Worm (Caenorhabditis elegans) whole organism, L1 larva: ENCODE results near the gene best-22.

Experiments
- C04F5.9 ChIP-seq: sonication (generic microtip); optimal IDR thresholded peaks from 2 replicates; lab custom pipeline; 2016; ENCODE audit warnings: missing genetic modification characterization, missing compliant biosample characterization
- C16A3.4 ChIP-seq: fragments of 150-350 bp; optimal IDR thresholded peaks from 2 replicates; lab custom pipeline; 2014; ENCODE audit warnings: missing biosample characterization, missing genetic modification characterization
- C34B4.2 ChIP-seq: sonication (generic microtip); optimal IDR thresholded peaks from 2 replicates; lab custom pipeline; 2017; ENCODE audit warnings: mild to moderate bottlenecking, missing genetic modification characterization, missing compliant biosample characterization
- Y116A8C.19 ChIP-seq: sonication (generic microtip); optimal IDR thresholded peaks from 2 replicates; lab custom pipeline; 2016; ENCODE audit warnings: missing compliant biosample characterization, missing genetic modification characterization, borderline replicate concordance
- alr-1 ChIP-seq: fragments of 200-800 bp; sonication (Bioruptor generic); optimal IDR thresholded peaks from 2 replicates; lab custom pipeline; 2018; ENCODE audit warnings: borderline replicate concordance, mild to moderate bottlenecking, missing genetic modification characterization, missing compliant biosample characterization
- aly-2 ChIP-seq: fragments of 150-350 bp; optimal IDR thresholded peaks from 2 replicates; lab custom pipeline; 2014; ENCODE audit warnings: missing biosample characterization, missing genetic modification characterization
- blmp-1 ChIP-seq: fragments of 150-350 bp; optimal IDR thresholded peaks from 2 replicates; lab custom pipeline; 2014; ENCODE audit warnings: missing biosample characterization, missing genetic modification characterization
- ceh-63 ChIP-seq: fragments of 200-800 bp; sonication (Bioruptor generic); optimal IDR thresholded peaks from 2 replicates; lab custom pipeline; 2018; ENCODE audit warnings: mild to moderate bottlenecking, missing genetic modification characterization, missing compliant biosample characterization
- ceh-88 ChIP-seq: fragments of 200-800 bp; sonication (Bioruptor generic); IDR thresholded peaks from 2 replicates; pipeline ENCODE4 v1.3.6; 2022; ENCODE audit warnings: missing genetic modification characterization, missing compliant biosample characterization
- ceh-90 ChIP-seq: sonication (generic microtip); optimal IDR thresholded peaks from 2 replicates; lab custom pipeline; 2016; ENCODE audit warnings: missing genetic modification characterization, missing compliant biosample characterization
- efl-1 ChIP-seq, 4 experiments: fragments of 150-350 bp; optimal IDR thresholded peaks in 3 of 4; peaks in 1 of 4; 1 replicate in 1 of 4; 2 replicates in 3 of 4; lab custom pipeline; 2014; ENCODE audit warnings: missing biosample characterization in 2 of 4, missing genetic modification characterization in 2 of 4, missing genetic modification reagents in 2 of 4
- efl-3 ChIP-seq: fragments of 200-800 bp; sonication (Bioruptor generic); optimal IDR thresholded peaks from 2 replicates; lab custom pipeline; 2018; ENCODE audit warnings: mild to moderate bottlenecking, missing genetic modification characterization, missing compliant biosample characterization
- egl-27 ChIP-seq, 2 experiments: fragments of 150-350 bp in 1 of 2; sonication (generic microtip); optimal IDR thresholded peaks; 3 replicates each; lab custom pipeline; 2017 to 2018; ENCODE audit warnings: missing biosample characterization in 2 of 2, missing genetic modification characterization in 2 of 2, missing genetic modification reagents in 2 of 2
- ets-5 ChIP-seq: fragments of 200-800 bp; sonication (Bioruptor generic); IDR thresholded peaks from 2 replicates; pipeline ENCODE4 v1.3.6; 2022; ENCODE audit warnings: missing genetic modification characterization, missing compliant biosample characterization
- fos-1 ChIP-seq: fragments of 150-350 bp; optimal IDR thresholded peaks from 2 replicates; lab custom pipeline; 2014; ENCODE audit warnings: missing biosample characterization, missing genetic modification characterization
- hlh-17 ChIP-seq: fragments of 200-800 bp; sonication (Bioruptor generic); optimal IDR thresholded peaks from 2 replicates; lab custom pipeline; 2018; ENCODE audit warnings: missing genetic modification characterization, mild to moderate bottlenecking, missing compliant biosample characterization, moderate library complexity, borderline replicate concordance
- hlh-4 ChIP-seq: sonication (generic microtip); optimal IDR thresholded peaks from 2 replicates; lab custom pipeline; 2016; ENCODE audit warnings: mild to moderate bottlenecking, missing genetic modification characterization, missing compliant biosample characterization
- hpl-2 ChIP-seq: fragments of 150-350 bp; optimal IDR thresholded peaks from 2 replicates; lab custom pipeline; 2014; ENCODE audit warnings: missing biosample characterization, missing genetic modification reagents, missing genetic modification characterization
- isw-1 ChIP-seq: fragments of 200-800 bp; sonication (Bioruptor generic); IDR thresholded peaks from 2 replicates; pipeline ENCODE4 v1.3.6; 2022; ENCODE audit warnings: missing genetic modification characterization, missing compliant biosample characterization
- jun-1 ChIP-seq: fragments of 150-350 bp; optimal IDR thresholded peaks from 2 replicates; lab custom pipeline; 2014; ENCODE audit warnings: missing biosample characterization, missing genetic modification reagents, missing genetic modification characterization
- lin-14 ChIP-seq: fragments of 200-800 bp; sonication (Bioruptor generic); optimal IDR thresholded peaks from 2 replicates; lab custom pipeline; 2018; ENCODE audit warnings: mild to moderate bottlenecking, missing genetic modification characterization, moderate library complexity, missing compliant biosample characterization
- lin-15B ChIP-seq: fragments of 150-350 bp; sonication (generic microtip); optimal IDR thresholded peaks from 3 replicates; lab custom pipeline; 2014; ENCODE audit warnings: missing biosample characterization, missing genetic modification characterization
- lin-39 ChIP-seq: fragments of 150-350 bp; optimal IDR thresholded peaks from 2 replicates; lab custom pipeline; 2014; ENCODE audit warnings: missing biosample characterization, missing genetic modification reagents, missing genetic modification characterization
- lir-3 ChIP-seq: sonication (generic microtip); optimal IDR thresholded peaks from 2 replicates; lab custom pipeline; 2016; ENCODE audit warnings: mild to moderate bottlenecking, missing genetic modification characterization, moderate library complexity, missing compliant biosample characterization; ENCODE audit not compliant: poor library complexity
- mab-9 ChIP-seq: fragments of 200-800 bp; sonication (Bioruptor generic); IDR thresholded peaks from 2 replicates; pipeline ENCODE4 v1.3.6; 2022; ENCODE audit warnings: missing genetic modification reagents, missing genetic modification characterization, missing compliant biosample characterization
- mdl-1 ChIP-seq, 2 experiments: fragments of 150-350 bp; optimal IDR thresholded peaks; 2 replicates each; lab custom pipeline; 2014 to 2017; ENCODE audit warnings: missing biosample characterization in 2 of 2, missing genetic modification characterization in 2 of 2, inconsistent platforms in 1 of 2
- mef-2 ChIP-seq: fragments of 150-350 bp; optimal IDR thresholded peaks from 2 replicates; lab custom pipeline; 2014; ENCODE audit warnings: missing biosample characterization, missing genetic modification characterization
- nhr-12 ChIP-seq: sonication (generic microtip); optimal IDR thresholded peaks from 2 replicates; lab custom pipeline; 2017; ENCODE audit warnings: missing biosample characterization, missing genetic modification characterization
- nhr-19 ChIP-seq: fragments of 200-800 bp; sonication (Bioruptor generic); conservative IDR thresholded peaks from 2 replicates; pipeline ENCODE4 v1.3.6; 2022; ENCODE audit warnings: missing genetic modification characterization, missing compliant biosample characterization
- nhr-237 ChIP-seq: fragments of 150-350 bp; optimal IDR thresholded peaks from 2 replicates; lab custom pipeline; 2014; ENCODE audit warnings: missing biosample characterization, missing genetic modification characterization
- nhr-47 ChIP-seq: sonication (generic microtip); optimal IDR thresholded peaks from 2 replicates; lab custom pipeline; 2016; ENCODE audit warnings: mild to moderate bottlenecking, missing genetic modification characterization, moderate library complexity, missing compliant biosample characterization
- nhr-84 ChIP-seq: sonication (generic microtip); optimal IDR thresholded peaks from 2 replicates; lab custom pipeline; 2017; ENCODE audit warnings: missing biosample characterization, missing genetic modification characterization
- nhr-90 ChIP-seq: sonication (generic microtip); optimal IDR thresholded peaks from 2 replicates; lab custom pipeline; 2016; ENCODE audit warnings: mild to moderate bottlenecking, missing genetic modification characterization, missing compliant biosample characterization; ENCODE audit not compliant: poor library complexity
- pax-3 ChIP-seq: fragments of 200-800 bp; sonication (Bioruptor generic); optimal IDR thresholded peaks from 2 replicates; lab custom pipeline; 2018; ENCODE audit warnings: mild to moderate bottlenecking, missing genetic modification characterization, moderate library complexity, missing compliant biosample characterization
- skn-1 ChIP-seq: fragments of 150-350 bp; optimal IDR thresholded peaks from 2 replicates; lab custom pipeline; 2014; ENCODE audit warnings: missing biosample characterization, missing genetic modification characterization
- snpc-4 ChIP-seq: fragments of 150-350 bp; optimal IDR thresholded peaks from 2 replicates; lab custom pipeline; 2014; ENCODE audit warnings: missing biosample characterization, missing genetic modification characterization
- sptf-1 ChIP-seq: fragments of 150-350 bp; optimal IDR thresholded peaks from 2 replicates; lab custom pipeline; 2014; ENCODE audit warnings: missing biosample characterization, missing genetic modification characterization
- unc-62 ChIP-seq: fragments of 150-350 bp; optimal IDR thresholded peaks from 2 replicates; lab custom pipeline; 2014; ENCODE audit warnings: missing biosample characterization, missing genetic modification reagents, missing genetic modification characterization
- unc-86 ChIP-seq: sonication (generic microtip); optimal IDR thresholded peaks from 2 replicates; lab custom pipeline; 2016; ENCODE audit warnings: missing genetic modification characterization, missing compliant biosample characterization
- unc-98 ChIP-seq: fragments of 200-800 bp; sonication (Bioruptor generic); IDR thresholded peaks from 2 replicates; pipeline ENCODE4 v1.3.6; 2022; ENCODE audit warnings: missing genetic modification characterization, missing compliant biosample characterization
- vab-15 ChIP-seq: sonication (generic microtip); optimal IDR thresholded peaks from 2 replicates; lab custom pipeline; 2017; ENCODE audit warnings: missing genotype, mild to moderate bottlenecking, missing genetic modification characterization, missing compliant biosample characterization
- xbp-1 ChIP-seq: sonication (generic microtip); optimal IDR thresholded peaks from 2 replicates; lab custom pipeline; 2016; ENCODE audit warnings: missing genetic modification characterization, missing compliant biosample characterization
- ztf-11 ChIP-seq, 2 experiments: sonication (generic microtip); optimal IDR thresholded peaks; 2 replicates each; lab custom pipeline; 2016 to 2017; ENCODE audit warnings: missing genetic modification characterization in 2 of 2, missing biosample characterization in 1 of 2, missing compliant biosample characterization in 1 of 2
- ztf-4 ChIP-seq: fragments of 150-350 bp; optimal IDR thresholded peaks from 2 replicates; lab custom pipeline; 2014; ENCODE audit warnings: missing biosample characterization, missing genetic modification characterization

Gene best-22

ce11 chrIV:12364964-12365363, 15.2 kb downstream of the best-22 start:
- TF ChIP-seq nhr-90 (tag; lab: Kevin White, UChicago) (no peak), sptf-1 (no peak), mab-9 (GFP tag; lab: Robert Waterston, UW) (no peak), lin-14 (peak; percentile 15), vab-15 (tag; lab: Kevin White, UChicago) (no peak), lin-39 (tag; lab: Kevin White, UChicago) (no peak), efl-1 (optimal IDR thresholded peaks at IDR 0.05; lab: Kevin White, UChicago) (no peak), efl-1 (GFP tag; optimal IDR thresholded peaks at IDR 0.05 in 1 of 2; lab: Kevin White, UChicago) (peak in 1 of 2 experiments; percentile 90), lin-15B (tag; lab: Kevin White, UChicago) (no peak), ceh-63 (GFP tag; lab: Kevin White, UChicago) (no peak)

- no peak for TF ChIP-seq nhr-12 (tag; lab: Kevin White, UChicago)
- peak; percentile 11 for TF ChIP-seq blmp-1 (tag; lab: Kevin White, UChicago)
- TF ChIP-seq, all 84 proteins: peak for 1
Observed at ce11 chrIV:12366571-12366970, 16.8 kb downstream of the best-22 start.

ce11 chrIV:12371340-12371739, 21.6 kb downstream of the best-22 start:
- TF ChIP-seq hpl-2 (GFP tag; lab: Kevin White, UChicago) (no peak), unc-62 (GFP tag; lab: Kevin White, UChicago) (no peak), alr-1 (tag; lab: Kevin White, UChicago) (no peak), sptf-1 (no peak), C04F5.9 (tag; lab: Kevin White, UChicago) (no peak), snpc-4 (tag; lab: Kevin White, UChicago) (no peak), mdl-1 (tag; optimal IDR thresholded peaks at IDR 0.05; lab: Kevin White, UChicago) (no peak), ets-5 (no peak), xbp-1 (tag; lab: Kevin White, UChicago) (no peak), jun-1 (tag; lab: Kevin White, UChicago) (no peak), isw-1 (GFP tag; lab: Robert Waterston, UW) (no peak), Y116A8C.19 (tag; lab: Kevin White, UChicago) (no peak), C34B4.2 (tag; lab: Kevin White, UChicago) (no peak), vab-15 (tag; lab: Kevin White, UChicago) (no peak), ztf-4 (tag; lab: Kevin White, UChicago) (no peak), ceh-90 (tag; lab: Kevin White, UChicago) (no peak), egl-27 (tag; optimal IDR thresholded peaks at IDR 0.05; lab: Kevin White, UChicago) (no peak), nhr-47 (no peak), fos-1 (tag; lab: Kevin White, UChicago) (no peak), nhr-19 (no peak)

ce11 chrIV:12371879-12372278, 22.1 kb downstream of the best-22 start, which contains the start of gene wdr-46:
TSS of gene wdr-46 (plus strand) at chrIV:12372253.
- TF ChIP-seq skn-1 (peak; percentile 88), lin-15B (tag; lab: Kevin White, UChicago) (peak; percentile 71), efl-1 (optimal IDR thresholded peaks at IDR 0.05; lab: Kevin White, UChicago) (peak; percentile 88 to 99), efl-1 (GFP tag; optimal IDR thresholded peaks at IDR 0.05 in 1 of 2; lab: Kevin White, UChicago) (peak; percentile 99 to 100), hlh-4 (tag; lab: Kevin White, UChicago) (no peak), aly-2 (tag; lab: Kevin White, UChicago) (peak; percentile 72), jun-1 (tag; lab: Kevin White, UChicago) (peak; percentile 83), alr-1 (tag; lab: Kevin White, UChicago) (no peak), ets-5 (no peak), ceh-88 (GFP tag; lab: Robert Waterston, UW) (peak; percentile 63), nhr-90 (tag; lab: Kevin White, UChicago) (peak; percentile 88), nhr-19 (peak; percentile 88), lin-39 (tag; lab: Kevin White, UChicago) (peak; percentile 83), efl-3 (GFP tag; lab: Kevin White, UChicago) (peak; percentile 18), C16A3.4 (peak; percentile 87), snpc-4 (tag; lab: Kevin White, UChicago) (peak; percentile 70), pax-3 (tag; lab: Kevin White, UChicago) (peak; percentile 59), Y116A8C.19 (tag; lab: Kevin White, UChicago) (no peak), C04F5.9 (tag; lab: Kevin White, UChicago) (peak; percentile 73), nhr-237 (tag; lab: Kevin White, UChicago) (peak; percentile 62), unc-98 (peak; percentile 11; the same call in 1 of the 2 replicates), hlh-17 (GFP tag; lab: Kevin White, UChicago) (no peak), lir-3 (tag; lab: Kevin White, UChicago) (peak; percentile 54), nhr-84 (no peak), xbp-1 (tag; lab: Kevin White, UChicago) (peak; percentile 89), vab-15 (tag; lab: Kevin White, UChicago) (peak; percentile 15), ztf-11 (tag; optimal IDR thresholded peaks at IDR 0.05; lab: Kevin White, UChicago) (peak in 1 of 2 experiments; percentile 68), mef-2 (tag; lab: Kevin White, UChicago) (no peak), unc-86 (peak; percentile 86)
